Fruit fly (Drosophila melanogaster) whole organism, adult: ENCODE measurements around the gene Acp63F.
A peak's percentile ranks its signal among the peaks of the same experiment; 100 is the strongest.

ENCODE experiments used
- CG11617 ChIP-seq: fragments of 200-800 bp; sonication (Bioruptor generic); optimal IDR thresholded peaks from 2 replicates; lab custom pipeline; 2017; ENCODE audit warnings: mild to moderate bottlenecking, missing biosample characterization, missing genetic modification reagents, missing genetic modification characterization
- CG12768 ChIP-seq: fragments of 200-800 bp; sonication (Bioruptor generic); optimal IDR thresholded peaks from 2 replicates; lab custom pipeline; 2017; ENCODE audit warnings: missing biosample characterization, missing genetic modification characterization, mild to moderate bottlenecking, moderate library complexity, missing genetic modification reagents
- CG14711 ChIP-seq: fragments of 200-800 bp; sonication (Bioruptor generic); optimal IDR thresholded peaks from 2 replicates; lab custom pipeline; 2018; ENCODE audit warnings: missing biosample characterization, mild to moderate bottlenecking, missing genetic modification characterization, moderate library complexity
- CG1620 ChIP-seq: fragments of 200-800 bp; sonication (Bioruptor generic); optimal IDR thresholded peaks from 2 replicates; lab custom pipeline; 2016; ENCODE audit warnings: missing biosample characterization, missing genetic modification characterization
- CG33017 ChIP-seq: fragments of 200-800 bp; sonication (Bioruptor generic); optimal IDR thresholded peaks from 2 replicates; lab custom pipeline; 2018; ENCODE audit warnings: missing biosample characterization, mild to moderate bottlenecking, missing genetic modification characterization, moderate library complexity
- CG5204 ChIP-seq: fragments of 200-800 bp; sonication (Bioruptor generic); optimal IDR thresholded peaks from 2 replicates; lab custom pipeline; 2016; ENCODE audit warnings: missing biosample characterization, missing genetic modification characterization
- CG7045 ChIP-seq: fragments of 200-800 bp; sonication (Bioruptor generic); optimal IDR thresholded peaks from 2 replicates; lab custom pipeline; 2017; ENCODE audit warnings: missing biosample characterization, mild to moderate bottlenecking, missing genetic modification characterization
- CG7101 ChIP-seq: fragments of 200-800 bp; sonication (Bioruptor generic); optimal IDR thresholded peaks from 2 replicates; lab custom pipeline; 2018; ENCODE audit warnings: missing biosample characterization, mild to moderate bottlenecking, missing genetic modification characterization, moderate library complexity
- Clk ChIP-seq: fragments of 200-800 bp; sonication (Bioruptor generic); optimal IDR thresholded peaks from 2 replicates; lab custom pipeline; 2017; ENCODE audit warnings: missing biosample characterization, missing genetic modification characterization
- Crg-1 ChIP-seq: fragments of 200-800 bp; sonication (Bioruptor generic); optimal IDR thresholded peaks from 2 replicates; lab custom pipeline; 2016; ENCODE audit warnings: missing biosample characterization, missing genetic modification characterization
- Hr96 ChIP-seq: fragments of 200-800 bp; sonication (Bioruptor generic); optimal IDR thresholded peaks from 2 replicates; lab custom pipeline; 2016; ENCODE audit warnings: missing biosample characterization, missing genetic modification characterization
- Mnt ChIP-seq: fragments of 200-800 bp; sonication (Bioruptor generic); optimal IDR thresholded peaks from 2 replicates; lab custom pipeline; 2016; ENCODE audit warnings: missing biosample characterization, mild to moderate bottlenecking, missing genetic modification characterization
- bab1 ChIP-seq: fragments of 200-800 bp; sonication (Bioruptor generic); optimal IDR thresholded peaks from 3 replicates; lab custom pipeline; 2019; ENCODE audit warnings: missing biosample characterization, mild to moderate bottlenecking, missing genetic modification characterization, moderate library complexity
- cic ChIP-seq: fragments of 200-800 bp; sonication (Bioruptor generic); optimal IDR thresholded peaks from 2 replicates; lab custom pipeline; 2017; ENCODE audit warnings: missing biosample characterization, mild to moderate bottlenecking, missing genetic modification characterization, moderate library complexity
- cnc ChIP-seq, 2 experiments: fragments of >200 bp; optimal IDR thresholded peaks; 2 replicates each; lab custom pipeline; 2017
- kay ChIP-seq: fragments of 200-800 bp; sonication (Bioruptor generic); peaks from one replicate; lab custom pipeline; 2016; ENCODE audit warnings: missing biosample characterization, missing genetic modification characterization, borderline replicate concordance
- ovo ChIP-seq: fragments of 200-800 bp; sonication (Bioruptor generic); optimal IDR thresholded peaks from 2 replicates; lab custom pipeline; 2016; ENCODE audit warnings: missing biosample characterization, missing genetic modification characterization
- pad ChIP-seq: fragments of 200-800 bp; sonication (Bioruptor generic); optimal IDR thresholded peaks from 3 replicates; lab custom pipeline; 2017; ENCODE audit warnings: missing biosample characterization, missing genetic modification characterization, mild to moderate bottlenecking, moderate library complexity, missing genetic modification reagents
- tj ChIP-seq: fragments of 200-800 bp; sonication (Bioruptor generic); optimal IDR thresholded peaks from 3 replicates; lab custom pipeline; 2017; ENCODE audit warnings: missing biosample characterization, mild to moderate bottlenecking, missing genetic modification characterization, moderate library complexity
- toe ChIP-seq: fragments of 200-800 bp; sonication (Bioruptor generic); optimal IDR thresholded peaks from 2 replicates; lab custom pipeline; 2016; ENCODE audit warnings: missing biosample characterization, missing genetic modification characterization

The Acp63F gene

DNA sequence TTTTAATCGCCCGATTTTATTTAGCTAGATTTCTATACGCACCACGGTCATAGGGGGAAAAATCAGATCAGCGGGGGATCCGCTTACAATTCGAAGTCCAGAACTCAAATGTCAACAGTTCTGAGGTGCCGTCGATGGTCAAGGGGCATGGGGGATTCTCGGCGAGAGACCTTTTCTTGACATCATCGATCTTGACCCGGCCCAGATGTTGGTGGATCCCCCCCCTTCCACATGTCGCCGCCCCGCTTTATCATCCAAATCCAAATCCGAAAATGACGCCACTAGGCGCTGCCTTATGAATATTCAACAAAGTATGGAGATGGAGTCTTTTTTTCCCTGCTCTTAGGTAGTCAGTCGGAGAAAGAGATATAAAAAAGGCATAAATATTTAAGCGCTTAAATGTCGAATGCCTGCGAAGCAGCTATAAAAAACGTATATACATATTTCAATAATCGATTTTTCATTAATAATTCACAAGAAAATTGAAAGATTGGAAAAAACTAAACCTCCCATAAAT, 31.7 kb upstream of the Acp63F start:
- TF ChIP-seq tj (GFP tag; lab: Kevin White, UChicago) (no peak), CG14711 (tag; lab: Kevin White, UChicago) (no peak), cic (GFP tag; lab: Kevin White, UChicago) (no peak), pad (no peak), toe (no peak), Clk (GFP tag; lab: Kevin White, UChicago) (no peak), bab1 (no peak)

dm6 chr3L:3845815-3846375, 29.7 kb upstream of the Acp63F start, which contains the start of gene Awh:
TSS of gene Awh (plus strand) at chr3L:3846206.
- TF ChIP-seq CG12768 (GFP tag; lab: Kevin White, UChicago) = no peak
- no peak for TF ChIP-seq Clk (GFP tag; lab: Kevin White, UChicago)

DNA sequence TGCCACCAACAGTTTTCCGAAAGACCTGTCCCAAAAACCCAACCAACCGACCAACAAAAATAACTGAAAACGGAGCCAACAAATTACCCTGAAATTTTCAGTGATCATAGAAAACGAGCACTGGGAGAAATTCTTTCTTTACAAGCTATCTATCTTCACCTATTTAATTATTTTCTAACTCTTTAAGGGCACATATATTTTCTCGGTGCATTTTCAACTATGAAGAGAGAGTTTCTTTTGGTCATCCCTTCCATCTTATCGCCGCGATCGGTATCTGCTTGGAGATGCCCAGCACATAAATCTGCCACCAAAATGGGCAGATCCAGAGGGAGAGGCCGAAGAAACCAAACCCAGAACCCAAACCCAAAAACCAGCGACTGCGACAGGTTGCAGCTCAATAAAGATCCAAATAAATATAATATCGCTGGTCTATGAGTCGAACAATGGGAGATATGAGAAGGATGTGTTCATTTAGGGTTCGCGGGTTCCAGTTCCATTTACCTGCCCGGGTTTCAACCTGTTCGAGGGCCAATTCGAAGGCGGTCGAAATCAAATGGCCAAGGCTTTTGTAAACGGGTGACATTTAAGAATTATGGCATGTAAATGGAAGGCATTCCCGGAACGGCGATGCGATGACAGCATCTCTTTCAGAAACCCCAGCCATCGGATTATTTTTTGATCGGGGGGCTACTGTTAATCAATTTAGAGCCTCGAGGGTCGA, 27.0 kb upstream of the Acp63F start:
- no peak for TF ChIP-seq CG1620 (GFP tag; lab: Kevin White, UChicago)
- TF ChIP-seq Mnt (GFP tag; lab: Kevin White, UChicago) = no peak
- TF ChIP-seq Crg-1 (GFP tag; lab: Kevin White, UChicago) = no peak
- no peak for TF ChIP-seq ovo (GFP tag; lab: Kevin White, UChicago)
- TF ChIP-seq CG33017 (tag; lab: Kevin White, UChicago) = no peak
- no peak for TF ChIP-seq CG11617 (GFP tag; lab: Kevin White, UChicago)
- TF ChIP-seq CG12768 (GFP tag; lab: Kevin White, UChicago) = no peak
- TF ChIP-seq pad = no peak
- no peak for TF ChIP-seq kay (GFP tag; lab: Kevin White, UChicago)
- no peak for TF ChIP-seq bab1
- no peak for TF ChIP-seq Clk (GFP tag; lab: Kevin White, UChicago)
- TF ChIP-seq tj (GFP tag; lab: Kevin White, UChicago) = no peak
- no peak for TF ChIP-seq CG7045 (GFP tag; lab: Kevin White, UChicago)
- no peak for TF ChIP-seq CG7101 (tag; lab: Kevin White, UChicago)
- no peak for TF ChIP-seq CG14711 (tag; lab: Kevin White, UChicago)

- TF ChIP-seq bab1 (no peak), kay (GFP tag; lab: Kevin White, UChicago) (peak; percentile 35)
Observed at dm6 chr3L:3828111-3828510, 12.0 kb upstream of the Acp63F start.

DNA sequence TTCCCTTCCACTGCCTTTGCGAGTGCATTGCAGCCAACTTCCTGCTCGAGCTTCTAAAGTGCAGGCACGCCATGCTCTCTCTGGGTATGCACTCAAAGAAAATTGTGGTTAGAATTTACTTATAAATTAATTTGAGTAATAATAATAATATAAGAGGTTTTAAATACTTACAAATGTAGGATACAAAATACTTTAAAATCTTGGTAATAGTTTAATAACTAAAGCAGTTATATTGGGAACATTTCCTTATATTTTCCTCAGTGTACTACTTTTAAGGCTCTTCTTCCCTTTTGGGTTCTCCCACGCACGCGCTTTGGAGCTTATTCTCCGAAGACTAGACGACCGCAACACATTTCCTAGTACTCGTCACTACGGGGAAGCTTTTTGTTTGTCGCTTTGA, 10.4 kb upstream of the Acp63F start:
- no peak for TF ChIP-seq Crg-1 (GFP tag; lab: Kevin White, UChicago)
- TF ChIP-seq CG5204 = peak; percentile 57
- no peak for TF ChIP-seq kay (GFP tag; lab: Kevin White, UChicago)
- TF ChIP-seq cic (GFP tag; lab: Kevin White, UChicago) = peak; percentile 38
- TF ChIP-seq bab1 = no peak
- TF ChIP-seq CG14711 (tag; lab: Kevin White, UChicago) = peak; percentile 83
- no peak for TF ChIP-seq cnc (optimal IDR thresholded peaks at IDR 0.05; lab: Kevin White, UChicago)
- peak; percentile 68 for TF ChIP-seq CG11617 (GFP tag; lab: Kevin White, UChicago)
- no peak for TF ChIP-seq Mnt (GFP tag; lab: Kevin White, UChicago)
- no peak for TF ChIP-seq toe
- peak; percentile 38 for TF ChIP-seq pad
- peak; percentile 52 for TF ChIP-seq Clk (GFP tag; lab: Kevin White, UChicago)
- peak; percentile 47 for TF ChIP-seq tj (GFP tag; lab: Kevin White, UChicago)
- TF ChIP-seq CG33017 (tag; lab: Kevin White, UChicago) = peak; percentile 95
- TF ChIP-seq CG12768 (GFP tag; lab: Kevin White, UChicago) = peak; percentile 88
- no peak for TF ChIP-seq CG1620 (GFP tag; lab: Kevin White, UChicago)
- TF ChIP-seq CG7045 (GFP tag; lab: Kevin White, UChicago) = peak; percentile 90
- no peak for TF ChIP-seq Hr96 (GFP tag; lab: Kevin White, UChicago)
- TF ChIP-seq CG7101 (tag; lab: Kevin White, UChicago) = peak; percentile 88
- no peak for TF ChIP-seq ovo (GFP tag; lab: Kevin White, UChicago)

DNA sequence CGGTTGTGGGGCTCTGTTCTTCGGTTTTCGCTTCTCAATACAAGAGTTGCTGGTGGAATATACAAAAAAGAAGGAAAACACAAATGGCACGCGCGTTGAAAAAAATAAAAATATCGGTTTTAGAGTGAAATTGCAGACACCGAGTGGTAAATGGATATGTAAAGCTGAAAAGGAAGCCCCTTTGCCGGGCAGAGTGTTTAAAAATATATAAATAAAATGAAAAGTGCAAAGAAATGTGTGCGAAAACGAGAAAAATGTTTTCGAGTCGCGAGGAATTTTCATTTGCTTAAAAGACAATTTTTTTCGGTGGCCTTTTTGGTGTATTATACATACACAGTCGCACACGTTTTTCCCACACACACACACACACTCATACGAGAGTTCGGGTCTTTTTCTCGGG, 9.7 kb upstream of the Acp63F start:
- no peak for TF ChIP-seq cnc (optimal IDR thresholded peaks at IDR 0.05; lab: Kevin White, UChicago)
- TF ChIP-seq cic (GFP tag; lab: Kevin White, UChicago) = no peak
- no peak for TF ChIP-seq CG7101 (tag; lab: Kevin White, UChicago)
- no peak for TF ChIP-seq Hr96 (GFP tag; lab: Kevin White, UChicago)
- TF ChIP-seq kay (GFP tag; lab: Kevin White, UChicago) = no peak
- no peak for TF ChIP-seq ovo (GFP tag; lab: Kevin White, UChicago)
- TF ChIP-seq CG5204 = no peak
- no peak for TF ChIP-seq CG14711 (tag; lab: Kevin White, UChicago)
- no peak for TF ChIP-seq Clk (GFP tag; lab: Kevin White, UChicago)
- TF ChIP-seq CG1620 (GFP tag; lab: Kevin White, UChicago) = no peak
- no peak for TF ChIP-seq Crg-1 (GFP tag; lab: Kevin White, UChicago)
- no peak for TF ChIP-seq bab1
- TF ChIP-seq CG12768 (GFP tag; lab: Kevin White, UChicago) = no peak
- TF ChIP-seq tj (GFP tag; lab: Kevin White, UChicago) = no peak
- TF ChIP-seq Mnt (GFP tag; lab: Kevin White, UChicago) = no peak
- no peak for TF ChIP-seq toe
- no peak for TF ChIP-seq CG33017 (tag; lab: Kevin White, UChicago)
